Worm (Caenorhabditis elegans): ENCODE measurements around the gene ags-3.

ce11 chrX:5347856-5348255 lies 44.5 kb upstream of the ags-3 start:
- TF ChIP-seq snpc-4 (tag; optimal IDR thresholded peaks at IDR 0.05), result no peak
- TF ChIP-seq xbp-1 (tag; optimal IDR thresholded peaks at IDR 0.05), result no peak
- TF ChIP-seq elt-3 (tag; optimal IDR thresholded peaks at IDR 0.05), result no peak
- TF ChIP-seq ama-1 (optimal IDR thresholded peaks at IDR 0.05), result no peak
- no peak for TF ChIP-seq lin-15B (tag; optimal IDR thresholded peaks at IDR 0.05)
- no peak for TF ChIP-seq dpl-1 (GFP tag; optimal IDR thresholded peaks at IDR 0.05)
- TF ChIP-seq sptf-1 (tag; optimal IDR thresholded peaks at IDR 0.05), result no peak

All from whole organism, L1 larva.